Fruit fly (Drosophila melanogaster) whole organism, prepupa: ENCODE measurements around the gene CG9503.

Experiments
- CG3032 ChIP-seq: fragments of 200-800 bp; optimal IDR thresholded peaks from 2 replicates; lab custom pipeline; 2019; ENCODE audit warnings: missing biosample characterization, mild to moderate bottlenecking, missing genetic modification characterization, moderate library complexity
- CG32006 ChIP-seq: fragments of 200-800 bp; sonication (Bioruptor generic); optimal IDR thresholded peaks from 3 replicates; lab custom pipeline; 2017; ENCODE audit warnings: missing biosample characterization, mild to moderate bottlenecking, missing genetic modification characterization
- CG6854 ChIP-seq: fragments of 200-800 bp; sonication (Bioruptor generic); optimal IDR thresholded peaks from 2 replicates; lab custom pipeline; 2017; ENCODE audit warnings: missing biosample characterization, mild to moderate bottlenecking, missing genetic modification characterization
- CG9139 ChIP-seq: fragments of 200-800 bp; sonication (Bioruptor generic); optimal IDR thresholded peaks from 3 replicates; lab custom pipeline; 2017; ENCODE audit warnings: missing biosample characterization, mild to moderate bottlenecking, missing genetic modification characterization
- Lpt ChIP-seq: fragments of 200-800 bp; sonication (Bioruptor generic); optimal IDR thresholded peaks from 3 replicates; lab custom pipeline; 2016; ENCODE audit warnings: missing biosample characterization, missing genetic modification characterization
- cyc ChIP-seq: fragments of 200-800 bp; sonication (Bioruptor generic); optimal IDR thresholded peaks from 3 replicates; lab custom pipeline; 2016; ENCODE audit warnings: missing biosample characterization, missing genetic modification characterization
- ss ChIP-seq, 2 experiments: fragments of 200-800 bp; sonication (Bioruptor generic); optimal IDR thresholded peaks; 2 replicates in 1 of 2; 3 replicates in 1 of 2; lab custom pipeline; 2017 to 2018; ENCODE audit warnings: mild to moderate bottlenecking in 2 of 2, missing biosample characterization in 2 of 2, missing genetic modification characterization in 2 of 2, moderate library complexity in 1 of 2

- TF ChIP-seq ss (GFP tag; optimal IDR thresholded peaks at IDR 0.05; lab: Kevin White, UChicago): no peak
- TF ChIP-seq CG32006: peak; percentile 87
- no peak for TF ChIP-seq CG9139 (GFP tag; lab: Kevin White, UChicago)
- peak; percentile 86 for TF ChIP-seq Lpt
- TF ChIP-seq cyc (GFP tag; lab: Kevin White, UChicago): peak; percentile 82
- peak; percentile 54 for TF ChIP-seq CG3032 (tag; lab: Kevin White, UChicago)
- TF ChIP-seq CG6854: peak; percentile 28
Observed at dm6 chrX:14952097-14952844, 29.0 kb upstream of the CG9503 start.
